Fruit fly (Drosophila melanogaster) Kc167 (cell line): ENCODE results near the gene Fmr1.

ENCODE experiments used
- Myc ChIP-seq: fragments of >200 bp; optimal IDR thresholded peaks from 2 replicates; lab custom pipeline; 2017; ENCODE audit warnings: missing external identifiers
- Sin3A ChIP-seq: fragments of >200 bp; optimal IDR thresholded peaks from 2 replicates; lab custom pipeline; 2018; ENCODE audit warnings: missing external identifiers
- h ChIP-seq: fragments of >200 bp; optimal IDR thresholded peaks from 3 replicates; lab custom pipeline; 2018; ENCODE audit warnings: missing external identifiers
- insv ChIP-seq: fragments of >200 bp; optimal IDR thresholded peaks from 3 replicates; lab custom pipeline; 2018; ENCODE audit warnings: missing external identifiers
- psq ChIP-seq: fragments of >200 bp; optimal IDR thresholded peaks from 2 replicates; lab custom pipeline; 2017; ENCODE audit warnings: missing external identifiers
- ttk ChIP-seq: sonication (Bioruptor generic); optimal IDR thresholded peaks from 2 replicates; lab custom pipeline; 2017; ENCODE audit warnings: missing external identifiers

Fmr1 gene

DNA sequence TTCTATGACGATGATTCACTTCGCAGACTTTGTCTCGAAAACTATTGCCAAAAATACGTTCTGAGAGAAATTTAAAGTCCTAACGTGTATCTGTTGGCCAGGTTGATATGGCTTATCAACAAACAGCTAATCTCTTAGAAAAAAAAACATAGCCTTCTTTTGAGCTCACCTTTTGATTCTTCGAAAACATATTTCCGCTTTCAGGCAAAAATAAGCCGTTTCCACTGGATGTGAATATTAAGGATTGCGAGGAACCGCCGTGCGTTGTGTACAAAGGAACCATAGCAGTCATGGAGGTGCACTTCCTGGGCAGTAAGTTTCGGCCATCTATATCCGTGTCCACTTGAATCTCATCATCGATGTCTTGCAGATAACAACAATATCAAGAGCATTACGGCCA, 56.4 kb downstream of the Fmr1 start:
- no peak for TF ChIP-seq psq
- TF ChIP-seq ttk (lab: Kevin White, UChicago): no peak
- TF ChIP-seq Myc (lab: Kevin White, UChicago): no peak
- TF ChIP-seq h: no peak
- no peak for TF ChIP-seq insv (lab: Kevin White, UChicago)
- no peak for TF ChIP-seq Sin3A (lab: Kevin White, UChicago)

DNA sequence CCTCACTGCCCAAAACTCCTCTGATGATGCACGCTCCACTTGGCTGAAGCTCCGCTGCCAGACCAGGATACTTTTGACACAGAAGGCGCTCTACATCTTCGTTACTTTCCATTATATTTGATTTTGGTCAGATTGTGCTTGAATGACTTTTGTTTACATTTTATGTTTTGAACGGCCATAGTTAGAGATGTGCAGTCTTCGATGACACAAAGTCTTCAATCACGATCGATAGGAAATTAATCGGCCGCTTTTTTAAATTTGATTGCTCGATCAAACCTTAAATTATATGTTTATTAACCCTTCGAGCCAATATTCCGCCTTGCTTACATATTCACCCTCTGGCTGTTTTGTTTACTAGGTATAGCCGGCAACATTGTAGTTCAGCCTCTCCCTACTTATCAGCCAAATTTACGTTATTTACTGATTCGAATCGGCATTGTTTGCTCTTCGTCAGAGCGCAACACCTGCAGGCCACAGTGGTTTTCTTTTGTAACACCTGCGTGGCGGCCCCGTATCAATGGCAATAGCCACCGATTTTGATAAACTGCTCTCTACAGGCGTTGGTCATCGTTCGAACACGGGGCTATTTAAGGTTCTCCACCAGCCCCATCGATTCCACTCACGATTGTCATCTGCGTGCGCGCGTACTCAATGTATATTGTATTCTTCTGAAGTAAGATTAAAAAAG, 57.1 kb downstream of the Fmr1 start, which contains the start of the genes Fancl and Npc2e:
Fancl (minus strand) TSS at position 175 of the 688 bp plus-strand sequence.
Npc2e (plus strand) TSS at position 638 of the 688 bp plus-strand sequence.
- TF ChIP-seq Myc (lab: Kevin White, UChicago) (no peak), insv (lab: Kevin White, UChicago) (no peak), h (no peak), Sin3A (lab: Kevin White, UChicago) (no peak), psq (no peak), ttk (lab: Kevin White, UChicago) (no peak)
